Worm (Caenorhabditis elegans) whole organism, L2 larva: Measurements from ENCODE around the gene cpt-1.

Source experiments
- C34F6.9 ChIP-seq: fragments of 150-350 bp; optimal IDR thresholded peaks from 2 replicates; lab custom pipeline; 2014; ENCODE audit warnings: missing biosample characterization, missing genetic modification characterization
- ZK546.5 ChIP-seq: sonication (generic microtip); optimal IDR thresholded peaks from 2 replicates; lab custom pipeline; 2017; ENCODE audit warnings: missing biosample characterization, missing genetic modification characterization
- alr-1 ChIP-seq: fragments of 150-350 bp; optimal IDR thresholded peaks from 2 replicates; lab custom pipeline; 2014; ENCODE audit warnings: missing biosample characterization, missing genetic modification characterization
- aly-2 ChIP-seq: fragments of 150-350 bp; optimal IDR thresholded peaks from 2 replicates; lab custom pipeline; 2014; ENCODE audit warnings: missing biosample characterization, missing genetic modification characterization
- blmp-1 ChIP-seq: sonication (generic microtip); optimal IDR thresholded peaks from 2 replicates; lab custom pipeline; 2017; ENCODE audit warnings: missing genetic modification characterization, mild to moderate bottlenecking, missing compliant biosample characterization, antibody characterized with exemption, moderate library complexity; ENCODE audit not compliant: insufficient read depth
- ceh-16 ChIP-seq: fragments of 150-350 bp; optimal IDR thresholded peaks from 2 replicates; lab custom pipeline; 2014; ENCODE audit warnings: missing biosample characterization, missing genetic modification characterization
- ceh-82 ChIP-seq: fragments of 150-350 bp; optimal IDR thresholded peaks from 2 replicates; lab custom pipeline; 2014; ENCODE audit warnings: missing biosample characterization, missing genetic modification characterization
- crh-2 ChIP-seq: sonication (generic microtip); optimal IDR thresholded peaks from 2 replicates; lab custom pipeline; 2017; ENCODE audit warnings: missing biosample characterization, missing genetic modification characterization
- dmd-4 ChIP-seq: sonication (generic microtip); optimal IDR thresholded peaks from 2 replicates; lab custom pipeline; 2017; ENCODE audit warnings: missing biosample characterization, missing genetic modification characterization
- egl-27 ChIP-seq: sonication (generic microtip); optimal IDR thresholded peaks from 3 replicates; lab custom pipeline; 2017; ENCODE audit warnings: missing biosample characterization, missing genetic modification reagents, missing genetic modification characterization
- elt-3 ChIP-seq: sonication (generic microtip); optimal IDR thresholded peaks from 2 replicates; lab custom pipeline; 2017; ENCODE audit warnings: missing biosample characterization, missing genetic modification characterization
- fos-1 ChIP-seq: fragments of 150-350 bp; optimal IDR thresholded peaks from 2 replicates; lab custom pipeline; 2014; ENCODE audit warnings: missing biosample characterization, missing genetic modification characterization
- gmeb-1 ChIP-seq: fragments of 150-350 bp; optimal IDR thresholded peaks from 2 replicates; lab custom pipeline; 2014; ENCODE audit warnings: missing biosample characterization, missing genetic modification characterization
- lin-11 ChIP-seq: fragments of 150-350 bp; sonication (generic microtip); optimal IDR thresholded peaks from 2 replicates; lab custom pipeline; 2014; ENCODE audit warnings: missing biosample characterization, missing genetic modification characterization, inconsistent platforms, mixed read lengths
- lin-13 ChIP-seq: fragments of 150-350 bp; optimal IDR thresholded peaks from 2 replicates; lab custom pipeline; 2014; ENCODE audit warnings: missing biosample characterization, missing genetic modification reagents, missing genetic modification characterization
- lin-39 ChIP-seq: fragments of 150-350 bp; optimal IDR thresholded peaks from 2 replicates; lab custom pipeline; 2014; ENCODE audit warnings: missing biosample characterization, missing genetic modification reagents, missing genetic modification characterization
- lsy-2 ChIP-seq, 2 experiments: fragments of 150-350 bp in 1 of 2; sonication (generic microtip) in 1 of 2; optimal IDR thresholded peaks; 2 replicates each; lab custom pipeline; 2014 to 2017; ENCODE audit warnings: missing biosample characterization in 2 of 2, missing genetic modification characterization in 2 of 2
- mab-5 ChIP-seq: fragments of 150-350 bp; optimal IDR thresholded peaks from 2 replicates; lab custom pipeline; 2014; ENCODE audit warnings: missing biosample characterization, missing genetic modification characterization
- mdl-1 ChIP-seq, 2 experiments: fragments of 150-350 bp in 1 of 2; sonication (generic microtip) in 1 of 2; optimal IDR thresholded peaks; 2 replicates each; lab custom pipeline; 2017; ENCODE audit warnings: missing biosample characterization in 2 of 2, missing genetic modification characterization in 2 of 2
- nhr-10 ChIP-seq: sonication (generic microtip); optimal IDR thresholded peaks from 2 replicates; lab custom pipeline; 2017; ENCODE audit warnings: missing biosample characterization, missing genetic modification characterization
- nhr-12 ChIP-seq: fragments of 150-350 bp; optimal IDR thresholded peaks from 2 replicates; lab custom pipeline; 2014; ENCODE audit warnings: missing biosample characterization, missing genetic modification characterization
- nhr-129 ChIP-seq: fragments of 150-350 bp; optimal IDR thresholded peaks from 2 replicates; lab custom pipeline; 2014; ENCODE audit warnings: missing biosample characterization, missing genetic modification characterization
- nhr-6 ChIP-seq: fragments of 150-350 bp; optimal IDR thresholded peaks from 2 replicates; lab custom pipeline; 2014; ENCODE audit warnings: missing biosample characterization, missing genetic modification characterization
- sma-3 ChIP-seq: sonication (generic microtip); optimal IDR thresholded peaks from 2 replicates; lab custom pipeline; 2016; ENCODE audit warnings: missing genetic modification reagents, missing genetic modification characterization, missing compliant biosample characterization
- sma-9 ChIP-seq, 2 experiments: fragments of 150-350 bp in 1 of 2; sonication (generic microtip) in 1 of 2; optimal IDR thresholded peaks; 2 replicates each; lab custom pipeline; 2014 to 2016; ENCODE audit warnings: missing genetic modification characterization in 2 of 2, mild to moderate bottlenecking in 1 of 2, missing biosample characterization in 1 of 2, missing compliant biosample characterization in 1 of 2, missing genetic modification reagents in 1 of 2, moderate library complexity in 1 of 2
- unc-55 ChIP-seq: fragments of 150-350 bp; sonication (generic microtip); optimal IDR thresholded peaks from 3 replicates; lab custom pipeline; 2014; ENCODE audit warnings: missing biosample characterization, missing genetic modification reagents, missing genetic modification characterization
- unc-62 ChIP-seq: fragments of 150-350 bp; optimal IDR thresholded peaks from 2 replicates; lab custom pipeline; 2014; ENCODE audit warnings: missing biosample characterization, missing genetic modification reagents, missing genetic modification characterization
- zag-1 ChIP-seq: fragments of 150-350 bp; optimal IDR thresholded peaks from 2 replicates; lab custom pipeline; 2014; ENCODE audit warnings: missing biosample characterization, missing genetic modification characterization
- ztf-1 ChIP-seq: fragments of 200-800 bp; sonication (Bioruptor generic); conservative IDR thresholded peaks from 2 replicates; pipeline ENCODE4 v1.3.6; 2022; ENCODE audit warnings: missing genetic modification characterization, missing compliant biosample characterization
- ztf-11 ChIP-seq: sonication (generic microtip); optimal IDR thresholded peaks from 2 replicates; lab custom pipeline; 2017; ENCODE audit warnings: missing biosample characterization, missing genetic modification characterization
- ztf-4 ChIP-seq: fragments of 150-350 bp; optimal IDR thresholded peaks from 2 replicates; lab custom pipeline; 2014; ENCODE audit warnings: missing biosample characterization, missing genetic modification characterization

The cpt-1 gene

DNA sequence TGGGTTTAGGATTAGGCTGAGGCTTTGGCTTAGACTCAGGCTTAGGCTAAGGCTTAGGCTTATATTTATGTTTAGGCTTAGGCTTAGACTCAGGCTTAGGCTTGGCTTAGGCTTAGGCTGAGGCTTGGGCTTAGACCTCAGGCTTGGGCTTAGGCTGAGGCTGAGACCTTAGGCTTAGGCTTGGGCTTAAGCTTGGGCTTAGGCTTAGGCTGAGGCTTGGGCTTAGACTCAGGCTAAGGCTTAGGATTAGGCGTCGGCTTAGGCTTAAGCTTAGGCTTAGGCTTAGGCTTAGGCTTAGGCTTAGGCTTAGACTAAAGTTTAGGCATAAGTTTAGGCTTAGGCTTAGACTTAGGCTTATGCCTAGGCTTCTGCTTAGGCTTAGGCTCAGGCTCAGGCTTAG lies 28.2 kb upstream of the cpt-1 start:
- TF ChIP-seq nhr-10 (tag; lab: Kevin White, UChicago) (no peak), dmd-4 (no peak), blmp-1 (tag; lab: Kevin White, UChicago) (no peak), nhr-6 (tag; lab: Kevin White, UChicago) (no peak), lin-13 (GFP tag; lab: Kevin White, UChicago) (no peak), ceh-82 (tag; lab: Kevin White, UChicago) (no peak), gmeb-1 (tag; lab: Kevin White, UChicago) (no peak), zag-1 (no peak), ceh-16 (no peak), alr-1 (tag; lab: Kevin White, UChicago) (no peak)

ce11 chrII:12823437-12823836 lies 27.2 kb upstream of the cpt-1 start, which contains the start of gene Y46G5A.36:
TSS of gene Y46G5A.36 (plus strand) at chrII:12823679.
- TF ChIP-seq sma-9 (GFP tag; optimal IDR thresholded peaks at IDR 0.05; lab: Kevin White, UChicago) (peak; percentile 21), sma-9 (tag; optimal IDR thresholded peaks at IDR 0.05; lab: Kevin White, UChicago) (no peak), crh-2 (tag; lab: Kevin White, UChicago) (peak; percentile 8), nhr-129 (no peak), fos-1 (tag; lab: Kevin White, UChicago) (peak; percentile 59), zag-1 (no peak)

- TF ChIP-seq unc-62 (GFP tag; lab: Kevin White, UChicago) (no peak), blmp-1 (tag; lab: Kevin White, UChicago) (peak; percentile 80)
- TF ChIP-seq, all 48 proteins: peak for 1
Observed at ce11 chrII:12819979-12820378, 23.7 kb upstream of the cpt-1 start.

- no peak for TF ChIP-seq lin-39 (tag; lab: Kevin White, UChicago)
- no peak for TF ChIP-seq unc-62 (GFP tag; lab: Kevin White, UChicago)
- TF ChIP-seq zag-1: no peak
- TF ChIP-seq dmd-4: no peak
- TF ChIP-seq mab-5: no peak
- no peak for TF ChIP-seq ceh-16
- no peak for TF ChIP-seq ZK546.5 (tag; lab: Kevin White, UChicago)
- TF ChIP-seq aly-2 (tag; lab: Kevin White, UChicago): no peak
- TF ChIP-seq mdl-1 (tag; optimal IDR thresholded peaks at IDR 0.05; lab: Kevin White, UChicago): no peak
- TF ChIP-seq lsy-2 (tag; optimal IDR thresholded peaks at IDR 0.05; lab: Kevin White, UChicago): no peak
- TF ChIP-seq, all 48 proteins: peak for 0
Observed at ce11 chrII:12818488-12818887, 22.2 kb upstream of the cpt-1 start, which contains the start of gene Y46G5A.22. TSS of gene Y46G5A.22 (minus strand) at chrII:12818588.

DNA sequence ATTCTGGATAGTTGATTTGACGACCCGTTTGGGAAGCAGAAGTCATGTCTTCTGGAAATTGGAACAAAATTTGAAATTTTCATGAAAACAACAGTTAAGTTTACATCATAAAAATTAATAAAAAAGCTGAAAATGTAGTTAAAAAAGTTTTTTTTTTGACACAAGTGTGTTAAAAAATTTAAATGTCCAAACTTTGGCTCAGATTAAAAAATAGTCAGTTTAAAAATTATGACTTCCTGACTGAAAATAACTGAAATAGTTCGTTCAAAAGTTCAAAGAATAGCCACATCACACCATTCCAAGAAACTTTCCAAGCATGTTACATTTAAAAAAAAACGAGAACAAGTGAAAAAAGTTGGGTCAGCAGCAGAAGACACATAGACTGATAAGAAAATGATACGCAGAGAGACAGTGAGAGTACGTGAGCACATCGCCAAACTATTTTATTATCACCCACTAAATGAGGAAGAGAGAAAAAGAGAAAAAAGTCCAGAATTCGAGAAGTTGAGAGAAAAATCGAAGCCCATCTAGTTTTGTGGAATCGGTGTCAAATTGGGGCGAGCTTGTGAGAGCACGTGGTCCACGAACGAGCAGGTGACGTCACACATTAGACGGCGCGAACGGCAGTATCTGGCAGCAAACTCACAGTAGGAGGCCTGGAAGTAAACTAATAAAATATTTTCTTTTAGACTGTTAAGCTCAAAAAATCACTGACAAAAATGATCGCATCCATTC lies 20.3 kb upstream of the cpt-1 start, which contains the start of gene acl-7:
acl-7 (minus strand) TSS at position 51 of the 735 bp plus-strand sequence.
- no peak for TF ChIP-seq egl-27
- TF ChIP-seq nhr-10 (tag; lab: Kevin White, UChicago): no peak
- no peak for TF ChIP-seq nhr-12
- no peak for TF ChIP-seq sma-9 (GFP tag; optimal IDR thresholded peaks at IDR 0.05; lab: Kevin White, UChicago)
- no peak for TF ChIP-seq sma-9 (tag; optimal IDR thresholded peaks at IDR 0.05; lab: Kevin White, UChicago)
- TF ChIP-seq lin-11 (tag; lab: Kevin White, UChicago): no peak
- no peak for TF ChIP-seq lin-13 (GFP tag; lab: Kevin White, UChicago)
- TF ChIP-seq fos-1 (tag; lab: Kevin White, UChicago): peak; percentile 54

DNA sequence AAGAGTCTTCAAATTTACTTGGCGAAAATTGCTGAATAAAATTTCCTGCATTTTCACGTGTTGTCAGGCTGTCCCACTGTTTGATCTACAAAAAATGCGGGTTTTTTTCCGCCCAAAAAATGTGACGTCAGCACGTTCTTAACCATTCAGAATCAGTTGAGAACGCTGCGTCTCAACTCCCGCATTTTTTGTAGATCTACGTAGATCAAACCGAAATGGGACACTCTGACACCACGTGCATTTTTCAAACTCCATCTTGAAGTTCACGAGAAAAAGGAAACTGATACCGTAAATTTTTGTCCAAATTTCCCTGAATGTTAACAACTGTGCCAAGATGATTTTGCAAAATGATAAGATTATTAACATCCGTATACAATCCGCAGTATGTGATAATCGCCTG lies 17.0 kb upstream of the cpt-1 start:
- TF ChIP-seq egl-27 (no peak), ztf-11 (no peak), C34F6.9 (tag; lab: Kevin White, UChicago) (no peak), nhr-12 (no peak), crh-2 (tag; lab: Kevin White, UChicago) (no peak), ztf-4 (tag; lab: Kevin White, UChicago) (no peak), sma-3 (GFP tag; lab: Kevin White, UChicago) (no peak), unc-55 (GFP tag; lab: Kevin White, UChicago) (no peak), elt-3 (tag; lab: Kevin White, UChicago) (no peak), gmeb-1 (tag; lab: Kevin White, UChicago) (no peak), dmd-4 (no peak), ztf-1 (no peak)
